Fruit fly (Drosophila melanogaster) whole organism, embryonic: ENCODE measurements around the gene dunk.

Experiments
- Bdp1 ChIP-seq: fragments of 200-800 bp; sonication (Bioruptor generic); optimal IDR thresholded peaks from 3 replicates; lab custom pipeline; 2016; ENCODE audit warnings: missing biosample characterization, missing genetic modification characterization
- Blimp-1 ChIP-seq: fragments of 200-800 bp; sonication (Bioruptor generic); optimal IDR thresholded peaks from 3 replicates; lab custom pipeline; 2018; ENCODE audit warnings: missing biosample characterization, missing genetic modification characterization, mild to moderate bottlenecking, moderate library complexity, missing genetic modification reagents
- CG10543 ChIP-seq: fragments of 200-800 bp; sonication (Bioruptor generic); optimal IDR thresholded peaks from 3 replicates; lab custom pipeline; 2017; ENCODE audit warnings: missing biosample characterization, mild to moderate bottlenecking, missing genetic modification characterization, moderate library complexity
- CG11085 ChIP-seq: fragments of 200-800 bp; sonication (Bioruptor generic); IDR thresholded peaks from 2 replicates; pipeline ENCODE4 v1.3.6; 2022; ENCODE audit warnings: missing biosample characterization, missing genetic modification characterization
- CG12236 ChIP-seq: fragments of 200-800 bp; sonication (Bioruptor generic); optimal IDR thresholded peaks from 2 replicates; lab custom pipeline; 2016; ENCODE audit warnings: missing biosample characterization, missing genetic modification characterization
- CG1233 ChIP-seq: fragments of 200-800 bp; sonication (Bioruptor generic); optimal IDR thresholded peaks from 4 replicates; lab custom pipeline; 2018; ENCODE audit warnings: missing biosample characterization, mild to moderate bottlenecking, missing genetic modification characterization
- CG13287 ChIP-seq: fragments of 200-800 bp; sonication (Bioruptor generic); IDR thresholded peaks from 2 replicates; pipeline ENCODE4 v1.3.6; 2022; ENCODE audit warnings: missing biosample characterization, missing genetic modification characterization; ENCODE audit not compliant: partially characterized antibody
- CG14860 ChIP-seq: fragments of 200-800 bp; sonication (Bioruptor generic); IDR thresholded peaks from 3 replicates; pipeline ENCODE4 v1.3.6; 2022; ENCODE audit warnings: missing biosample characterization, missing genetic modification characterization; ENCODE audit not compliant: partially characterized antibody
- CG18764 ChIP-seq: fragments of 200-800 bp; sonication (Bioruptor generic); optimal IDR thresholded peaks from 3 replicates; lab custom pipeline; 2016; ENCODE audit warnings: missing biosample characterization, missing genetic modification characterization
- CG31441 ChIP-seq: fragments of 200-800 bp; sonication (Bioruptor generic); IDR thresholded peaks from 2 replicates; pipeline ENCODE4 v1.3.6; 2022; ENCODE audit warnings: missing biosample characterization, missing genetic modification characterization
- CG34422 ChIP-seq: fragments of 200-800 bp; sonication (Bioruptor generic); IDR thresholded peaks from 3 replicates; pipeline ENCODE4 v1.3.6; 2022; ENCODE audit warnings: missing biosample characterization, missing genetic modification characterization
- CG3726 ChIP-seq: fragments of 200-800 bp; sonication (Bioruptor generic); IDR thresholded peaks from 3 replicates; pipeline ENCODE4, ENCODE4 v1.3.6; 2022; ENCODE audit warnings: missing biosample characterization, missing genetic modification characterization
- CG4328 ChIP-seq: fragments of 200-800 bp; sonication (Bioruptor generic); optimal IDR thresholded peaks from 3 replicates; lab custom pipeline; 2017; ENCODE audit warnings: missing biosample characterization, missing genetic modification reagents, missing genetic modification characterization
- CG4360 ChIP-seq: fragments of 200-800 bp; sonication (Bioruptor generic); IDR thresholded peaks from 2 replicates; pipeline ENCODE4 v1.3.6; 2022; ENCODE audit warnings: missing biosample characterization, missing genetic modification characterization
- CG9609 ChIP-seq: fragments of 200-800 bp; sonication (Bioruptor generic); optimal IDR thresholded peaks from 3 replicates; lab custom pipeline; 2016; ENCODE audit warnings: missing biosample characterization, missing genetic modification characterization
- CG9727 ChIP-seq: fragments of 200-800 bp; sonication (Bioruptor generic); optimal IDR thresholded peaks from 3 replicates; lab custom pipeline; 2017; ENCODE audit warnings: missing biosample characterization, mild to moderate bottlenecking, missing genetic modification characterization
- CG9797 ChIP-seq: fragments of 200-800 bp; sonication (Bioruptor generic); optimal IDR thresholded peaks from 3 replicates; lab custom pipeline; 2018; ENCODE audit warnings: missing biosample characterization, mild to moderate bottlenecking, missing genetic modification characterization
- CG9932 ChIP-seq: fragments of 200-800 bp; sonication (Bioruptor generic); IDR thresholded peaks from 2 replicates; pipeline ENCODE4 v1.3.6; 2022; ENCODE audit warnings: missing biosample characterization, missing genetic modification characterization
- CTCF ChIP-seq: fragments of 200-800 bp; sonication (Bioruptor generic); optimal IDR thresholded peaks from 2 replicates; lab custom pipeline; 2017; ENCODE audit warnings: missing biosample characterization, mild to moderate bottlenecking, missing genetic modification characterization, moderate library complexity
- Ets65A ChIP-seq: fragments of 200-800 bp; sonication (Bioruptor generic); peaks from one replicate; lab custom pipeline; 2016; ENCODE audit warnings: missing biosample characterization, missing genetic modification characterization
- HLH4C ChIP-seq: fragments of 200-800 bp; sonication (Bioruptor generic); IDR thresholded peaks from 3 replicates; pipeline ENCODE4 v1.3.6; 2022; ENCODE audit warnings: missing biosample characterization, missing genetic modification characterization; ENCODE audit not compliant: partially characterized antibody
- Hand ChIP-seq: fragments of 200-800 bp; sonication (Bioruptor generic); optimal IDR thresholded peaks from 2 replicates; lab custom pipeline; 2017; ENCODE audit warnings: mild to moderate bottlenecking, missing biosample characterization, missing genetic modification reagents, missing genetic modification characterization
- Hey ChIP-seq: fragments of 200-800 bp; sonication (Bioruptor generic); optimal IDR thresholded peaks from 3 replicates; lab custom pipeline; 2018; ENCODE audit warnings: missing biosample characterization, mild to moderate bottlenecking, missing genetic modification characterization
- Mes4 ChIP-seq: fragments of 200-800 bp; sonication (Bioruptor generic); optimal IDR thresholded peaks from 2 replicates; lab custom pipeline; 2016; ENCODE audit warnings: missing biosample characterization, missing genetic modification characterization
- Mrtf ChIP-seq: fragments of 200-800 bp; sonication (Bioruptor generic); IDR thresholded peaks from 3 replicates; pipeline ENCODE4 v1.3.6; 2022; ENCODE audit warnings: missing biosample characterization, missing genetic modification characterization
- Myb ChIP-seq: fragments of 200-800 bp; sonication (Bioruptor generic); optimal IDR thresholded peaks from 2 replicates; lab custom pipeline; 2016; ENCODE audit warnings: missing biosample characterization, missing genetic modification characterization
- NC2α ChIP-seq: fragments of 200-800 bp; sonication (Bioruptor generic); optimal IDR thresholded peaks from 2 replicates; lab custom pipeline; 2016; ENCODE audit warnings: missing biosample characterization, missing genetic modification characterization
- NC2β ChIP-seq: fragments of 200-800 bp; sonication (Bioruptor generic); optimal IDR thresholded peaks from 2 replicates; lab custom pipeline; 2016; ENCODE audit warnings: missing biosample characterization, missing genetic modification characterization
- Ravus ChIP-seq: fragments of 200-800 bp; sonication (Bioruptor generic); IDR thresholded peaks from 2 replicates; pipeline ENCODE4 v1.3.6; 2022; ENCODE audit warnings: missing biosample characterization, missing genetic modification characterization
- Six4 ChIP-seq: fragments of 200-800 bp; sonication (Bioruptor generic); optimal IDR thresholded peaks from 2 replicates; lab custom pipeline; 2016; ENCODE audit warnings: missing biosample characterization, missing genetic modification characterization
- Taf1 ChIP-seq: fragments of 200-800 bp; sonication (Bioruptor generic); IDR thresholded peaks from 2 replicates; pipeline ENCODE4 v1.3.6; 2022; ENCODE audit warnings: missing biosample characterization, missing genetic modification characterization
- Xrp1 ChIP-seq: fragments of 200-800 bp; sonication (Bioruptor generic); IDR thresholded peaks from 2 replicates; pipeline ENCODE4 v1.3.6; 2022; ENCODE audit warnings: missing biosample characterization, missing genetic modification characterization
- ara ChIP-seq: fragments of 200-800 bp; sonication (Bioruptor generic); IDR thresholded peaks from 2 replicates; pipeline ENCODE4 v1.3.6; 2022; ENCODE audit warnings: missing biosample characterization, missing genetic modification characterization
- ato ChIP-seq: fragments of 200-800 bp; sonication (Bioruptor generic); IDR thresholded peaks from 2 replicates; pipeline ENCODE4 v1.3.6; 2022; ENCODE audit warnings: missing biosample characterization, missing genetic modification characterization; ENCODE audit not compliant: partially characterized antibody
- bcd ChIP-seq: fragments of 200-800 bp; sonication (Bioruptor generic); optimal IDR thresholded peaks from 2 replicates; lab custom pipeline; 2017; ENCODE audit warnings: missing biosample characterization, mild to moderate bottlenecking, missing genetic modification characterization
- caup ChIP-seq: fragments of 200-800 bp; sonication (Bioruptor generic); optimal IDR thresholded peaks from 3 replicates; lab custom pipeline; 2017; ENCODE audit warnings: missing biosample characterization, mild to moderate bottlenecking, missing genetic modification characterization, moderate library complexity; ENCODE audit not compliant: severe bottlenecking
- dan ChIP-seq: fragments of 200-800 bp; sonication (Bioruptor generic); IDR thresholded peaks from 2 replicates; pipeline ENCODE4 v1.3.6; 2022; ENCODE audit warnings: missing biosample characterization, missing genetic modification characterization
- en ChIP-seq: fragments of 200-800 bp; sonication (Bioruptor generic); optimal IDR thresholded peaks from 2 replicates; lab custom pipeline; 2016; ENCODE audit warnings: missing biosample characterization, missing genetic modification characterization
- ewg ChIP-seq: fragments of 200-800 bp; sonication (Bioruptor generic); optimal IDR thresholded peaks from 3 replicates; lab custom pipeline; 2017; ENCODE audit warnings: mild to moderate bottlenecking, missing biosample characterization, missing genetic modification reagents, missing genetic modification characterization
- h ChIP-seq: fragments of >200 bp; optimal IDR thresholded peaks from 2 replicates; lab custom pipeline; 2017
- kah ChIP-seq: fragments of 200-800 bp; sonication (Bioruptor generic); optimal IDR thresholded peaks from 2 replicates; lab custom pipeline; 2018; ENCODE audit warnings: missing biosample characterization, mild to moderate bottlenecking, missing genetic modification characterization
- knrl ChIP-seq: fragments of 200-800 bp; sonication (Bioruptor generic); IDR thresholded peaks from 3 replicates; pipeline ENCODE4 v1.3.6; 2022; ENCODE audit warnings: missing biosample characterization, missing genetic modification characterization; ENCODE audit not compliant: partially characterized antibody
- nmo ChIP-seq: fragments of 200-800 bp; sonication (Bioruptor generic); optimal IDR thresholded peaks from 2 replicates; lab custom pipeline; 2018; ENCODE audit warnings: missing biosample characterization, mild to moderate bottlenecking, missing genetic modification characterization, moderate library complexity
- pzg ChIP-seq: fragments of 200-800 bp; sonication (Bioruptor generic); optimal IDR thresholded peaks from 3 replicates; lab custom pipeline; 2018; ENCODE audit warnings: missing biosample characterization, mild to moderate bottlenecking, missing genetic modification characterization, moderate library complexity
- rib ChIP-seq: fragments of 200-800 bp; sonication (Bioruptor generic); IDR thresholded peaks from 2 replicates; pipeline ENCODE4 v1.3.6; 2022; ENCODE audit warnings: missing biosample characterization, missing genetic modification characterization
- ro ChIP-seq: fragments of 200-800 bp; sonication (Bioruptor generic); IDR thresholded peaks from 2 replicates; pipeline ENCODE4 v1.3.6; 2022; ENCODE audit warnings: missing biosample characterization, missing genetic modification characterization
- salm ChIP-seq: fragments of 200-800 bp; sonication (Bioruptor generic); optimal IDR thresholded peaks from 2 replicates; lab custom pipeline; 2018; ENCODE audit warnings: missing biosample characterization, mild to moderate bottlenecking, missing genetic modification characterization
- shn ChIP-seq: fragments of 200-800 bp; sonication (Bioruptor generic); optimal IDR thresholded peaks from 3 replicates; lab custom pipeline; 2016; ENCODE audit warnings: missing biosample characterization, missing genetic modification characterization
- wor ChIP-seq: fragments of 200-800 bp; sonication (Bioruptor generic); IDR thresholded peaks from 2 replicates; pipeline ENCODE4 v1.3.6; 2022; ENCODE audit warnings: missing biosample characterization, missing genetic modification characterization
- zen2 ChIP-seq: fragments of 200-800 bp; sonication (Bioruptor generic); IDR thresholded peaks from 3 replicates; pipeline ENCODE4 v1.3.6; 2022; ENCODE audit warnings: missing biosample characterization, missing genetic modification characterization; ENCODE audit not compliant: partially characterized antibody

dunk gene

DNA sequence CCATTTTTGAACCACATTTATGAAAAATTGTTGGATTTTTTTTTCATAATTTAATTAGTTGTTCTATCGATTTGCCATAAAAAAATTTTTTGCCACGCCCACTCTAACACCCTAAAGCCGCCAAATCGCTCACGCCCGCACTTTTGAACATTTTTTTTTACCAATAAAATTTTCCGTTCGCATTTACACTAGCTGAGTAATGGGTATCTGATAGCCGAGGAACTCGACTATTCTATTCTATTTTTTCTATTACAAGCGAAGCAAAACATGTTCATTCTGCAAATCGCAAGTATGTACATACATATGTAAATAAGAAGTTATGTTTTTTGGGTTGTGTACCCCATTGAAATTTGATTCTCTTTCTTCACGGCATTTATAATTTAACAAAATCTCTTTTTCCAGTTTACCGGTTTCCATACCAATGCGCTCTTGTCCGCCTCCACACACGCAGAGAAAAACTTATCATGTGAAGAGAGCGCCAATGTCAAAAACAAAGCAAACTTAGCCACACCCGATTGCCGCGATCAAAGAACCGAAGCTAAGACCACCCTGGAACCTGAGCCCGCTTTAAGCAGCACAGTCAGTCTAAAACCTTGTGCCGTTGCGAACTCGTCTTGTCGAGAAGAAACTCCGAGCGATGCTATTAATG lies 6.0 kb upstream of the dunk start (continued):
- TF ChIP-seq CG14860 (GFP tag; lab: Robert Waterston, UW) (peak; percentile 73), HLH4C (GFP tag; lab: Robert Waterston, UW) (peak; percentile 88)

DNA sequence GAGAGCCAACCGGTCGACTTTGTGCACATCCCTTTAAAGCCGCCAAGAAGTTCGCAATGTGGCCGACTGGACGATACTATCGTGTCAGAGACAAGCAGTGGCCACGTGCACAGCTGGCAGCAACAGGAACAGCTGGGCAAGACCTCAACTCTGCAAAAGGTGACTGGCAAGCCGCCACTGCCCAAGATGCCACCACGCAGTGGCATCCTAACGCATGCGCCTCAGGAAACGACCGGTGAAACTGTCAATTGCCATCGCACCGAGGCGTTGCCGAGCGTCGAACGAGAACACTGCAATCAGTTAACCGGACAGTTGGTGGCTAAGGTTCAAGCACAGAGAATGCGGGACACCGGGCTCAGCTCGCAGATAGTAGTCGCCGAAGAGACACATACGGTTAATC lies 5.2 kb upstream of the dunk start:
- TF ChIP-seq ato (GFP tag; lab: Robert Waterston, UW), result no peak
- TF ChIP-seq Taf1 (GFP tag; lab: Robert Waterston, UW), result no peak
- no peak for TF ChIP-seq NC2α (GFP tag; lab: Kevin White, UChicago)
- TF ChIP-seq h (lab: Kevin White, UChicago), result no peak
- TF ChIP-seq CTCF (GFP tag; lab: Kevin White, UChicago), result no peak
- TF ChIP-seq caup (GFP tag; lab: Kevin White, UChicago), result no peak
- TF ChIP-seq Six4 (GFP tag; lab: Kevin White, UChicago), result no peak
- peak; percentile 46 for TF ChIP-seq pzg (GFP tag; lab: Kevin White, UChicago)
- no peak for TF ChIP-seq Blimp-1 (GFP tag; lab: Kevin White, UChicago)
- TF ChIP-seq rib (GFP tag; lab: Robert Waterston, UW), result 0 out of 2 replicates have a peak, but pooled peaks have one; percentile 15
- no peak for TF ChIP-seq CG10543 (GFP tag; lab: Kevin White, UChicago)
- TF ChIP-seq CG4328 (GFP tag; lab: Kevin White, UChicago), result no peak
- TF ChIP-seq NC2β, result no peak
- TF ChIP-seq bcd (GFP tag; lab: Kevin White, UChicago), result no peak
- no peak for TF ChIP-seq CG9797 (GFP tag; lab: Kevin White, UChicago)
- no peak for TF ChIP-seq CG31441 (GFP tag; lab: Robert Waterston, UW)
- no peak for TF ChIP-seq en (GFP tag; lab: Kevin White, UChicago)
- peak; percentile 33; the same call in 1 of the 3 replicates for TF ChIP-seq knrl (GFP tag; lab: Robert Waterston, UW)
- no peak for TF ChIP-seq Mrtf (GFP tag; lab: Robert Waterston, UW)
- TF ChIP-seq Ravus (GFP tag; lab: Robert Waterston, UW), result no peak
- no peak for TF ChIP-seq nmo
- no peak for TF ChIP-seq CG18764 (GFP tag; lab: Kevin White, UChicago)
- TF ChIP-seq CG9609 (GFP tag; lab: Kevin White, UChicago), result no peak
- TF ChIP-seq CG13287 (GFP tag; lab: Robert Waterston, UW), result peak; percentile 73
- no peak for TF ChIP-seq ro (GFP tag; lab: Robert Waterston, UW)
- no peak for TF ChIP-seq Xrp1 (GFP tag; lab: Robert Waterston, UW)
- no peak for TF ChIP-seq Hand (GFP tag; lab: Kevin White, UChicago)
- TF ChIP-seq salm (tag; lab: Kevin White, UChicago), result no peak
- no peak for TF ChIP-seq wor (GFP tag; lab: Robert Waterston, UW)
- no peak for TF ChIP-seq Bdp1 (GFP tag; lab: Kevin White, UChicago)
- no peak for TF ChIP-seq CG3726 (GFP tag; lab: Robert Waterston, UW)
- 0 out of 3 replicates have a peak, but pooled peaks have one; percentile 18 for TF ChIP-seq CG34422 (GFP tag; lab: Robert Waterston, UW)
- no peak for TF ChIP-seq Hey (tag; lab: Kevin White, UChicago)
- peak; percentile 98 for TF ChIP-seq ewg
- TF ChIP-seq dan (GFP tag; lab: Robert Waterston, UW), result no peak
- TF ChIP-seq kah (GFP tag; lab: Kevin White, UChicago), result no peak
- TF ChIP-seq CG4360, result no peak
- TF ChIP-seq CG9727 (GFP tag; lab: Kevin White, UChicago), result no peak
- TF ChIP-seq ara (GFP tag; lab: Robert Waterston, UW), result 0 out of 2 replicates have a peak, but pooled peaks have one; percentile 28
- TF ChIP-seq CG1233, result no peak
- TF ChIP-seq CG9932 (GFP tag; lab: Robert Waterston, UW), result no peak
- TF ChIP-seq CG12236 (GFP tag; lab: Kevin White, UChicago), result no peak
- peak; percentile 21; the same call in 1 of the 3 replicates for TF ChIP-seq zen2 (GFP tag; lab: Robert Waterston, UW)
- no peak for TF ChIP-seq Ets65A (GFP tag; lab: Kevin White, UChicago)
- no peak for TF ChIP-seq shn (GFP tag; lab: Kevin White, UChicago)
- TF ChIP-seq Myb (GFP tag; lab: Kevin White, UChicago), result no peak
- no peak for TF ChIP-seq CG11085 (GFP tag; lab: Robert Waterston, UW)
- TF ChIP-seq Mes4 (GFP tag; lab: Kevin White, UChicago), result no peak
